Worm (Caenorhabditis elegans) whole organism, early embryonic: ENCODE results near the gene ptr-8.

ENCODE experiments used
- B0310.2 ChIP-seq: sonication (generic microtip); optimal IDR thresholded peaks from 2 replicates; lab custom pipeline; 2016; ENCODE audit warnings: mild to moderate bottlenecking, missing genetic modification characterization, missing compliant biosample characterization
- F13C5.2 ChIP-seq: sonication (generic microtip); optimal IDR thresholded peaks from 2 replicates; lab custom pipeline; 2017; ENCODE audit warnings: mild to moderate bottlenecking, missing genetic modification characterization, inconsistent platforms, missing compliant biosample characterization
- aly-1 ChIP-seq: sonication (generic microtip); optimal IDR thresholded peaks from 2 replicates; lab custom pipeline; 2016; ENCODE audit warnings: missing genetic modification characterization, missing compliant biosample characterization
- ama-1 ChIP-seq: fragments of 150-350 bp; optimal IDR thresholded peaks from 2 replicates; lab custom pipeline; 2014
- ceh-13 ChIP-seq: fragments of 200-800 bp; sonication (Bioruptor generic); optimal IDR thresholded peaks from 2 replicates; lab custom pipeline; 2018; ENCODE audit warnings: mild to moderate bottlenecking, missing genetic modification characterization, missing compliant biosample characterization
- ceh-36 ChIP-seq: sonication (generic microtip); optimal IDR thresholded peaks from 2 replicates; lab custom pipeline; 2016; ENCODE audit warnings: missing genetic modification characterization, inconsistent platforms, missing compliant biosample characterization
- ets-7 ChIP-seq: sonication (generic microtip); optimal IDR thresholded peaks from 2 replicates; lab custom pipeline; 2016; ENCODE audit warnings: missing genotype, missing genetic modification characterization, missing compliant biosample characterization
- flt-1 ChIP-seq: fragments of 200-800 bp; sonication (Bioruptor generic); IDR thresholded peaks from 2 replicates; pipeline ENCODE4 v1.3.6; 2022; ENCODE audit warnings: missing genetic modification characterization, missing compliant biosample characterization
- hmbx-1 ChIP-seq: sonication (generic microtip); optimal IDR thresholded peaks from 2 replicates; lab custom pipeline; 2016; ENCODE audit warnings: mild to moderate bottlenecking, missing genetic modification characterization, missing compliant biosample characterization
- hmg-4 ChIP-seq: fragments of 200-800 bp; sonication (Bioruptor generic); optimal IDR thresholded peaks from 2 replicates; lab custom pipeline; 2018; ENCODE audit warnings: mild to moderate bottlenecking, missing genetic modification characterization, missing compliant biosample characterization
- hnd-1 ChIP-seq: sonication (generic microtip); optimal IDR thresholded peaks from 2 replicates; lab custom pipeline; 2016; ENCODE audit warnings: missing genetic modification characterization, missing compliant biosample characterization
- pes-1 ChIP-seq: fragments of 200-800 bp; sonication (Bioruptor generic); IDR thresholded peaks from 2 replicates; pipeline ENCODE4 v1.3.6; 2022; ENCODE audit warnings: missing genetic modification reagents, missing genetic modification characterization, missing compliant biosample characterization
- scrt-1 ChIP-seq: fragments of 200-800 bp; sonication (Bioruptor generic); IDR thresholded peaks from 2 replicates; pipeline ENCODE4 v1.3.6; 2022; ENCODE audit warnings: missing genetic modification characterization, missing compliant biosample characterization
- sea-1 ChIP-seq: fragments of 200-800 bp; sonication (Bioruptor generic); conservative IDR thresholded peaks from 2 replicates; pipeline ENCODE4 v1.3.6; 2022; ENCODE audit warnings: missing genetic modification characterization, missing compliant biosample characterization
- tbx-11 ChIP-seq: fragments of 200-800 bp; sonication (Bioruptor generic); IDR thresholded peaks from 2 replicates; pipeline ENCODE4 v1.3.6; 2022; ENCODE audit warnings: missing genetic modification characterization, missing compliant biosample characterization
- tbx-37 ChIP-seq: fragments of 200-800 bp; sonication (Bioruptor generic); conservative IDR thresholded peaks from 2 replicates; pipeline ENCODE4 v1.3.6; 2022; ENCODE audit warnings: missing genetic modification reagents, missing genetic modification characterization, missing compliant biosample characterization
- tra-4 ChIP-seq: sonication (generic microtip); optimal IDR thresholded peaks from 2 replicates; lab custom pipeline; 2017; ENCODE audit warnings: missing genetic modification characterization, missing compliant biosample characterization

The ptr-8 gene

DNA sequence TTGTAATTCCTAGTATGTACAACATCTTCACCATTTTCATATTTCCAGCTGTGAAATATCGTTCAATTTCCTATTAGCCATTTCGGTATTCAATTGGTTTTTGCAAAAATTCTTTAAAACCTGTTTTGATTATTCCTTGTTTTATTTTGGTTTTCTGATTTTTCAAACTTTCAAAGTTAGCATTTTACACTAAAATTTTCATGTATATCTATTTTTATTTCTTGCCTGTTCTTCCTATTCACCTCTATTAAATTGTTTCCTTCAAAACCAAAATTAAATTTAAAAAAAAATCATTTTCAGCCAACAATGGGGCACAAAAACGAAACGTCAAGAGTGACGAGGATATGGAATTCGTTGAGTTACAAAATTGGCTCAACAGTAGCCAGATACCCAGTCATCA is at the start of gene ptr-8:
ptr-8 (plus strand) TSS at position 301 of the 400 bp plus-strand sequence.
- no peak for TF ChIP-seq ama-1 (lab: Kevin White, UChicago)
- TF ChIP-seq scrt-1 (GFP tag; lab: Robert Waterston, UW) = no peak
- no peak for TF ChIP-seq ets-7
- no peak for TF ChIP-seq F13C5.2 (tag; lab: Kevin White, UChicago)
- no peak for TF ChIP-seq hmg-4 (GFP tag; lab: Kevin White, UChicago)
- no peak for TF ChIP-seq flt-1 (GFP tag; lab: Robert Waterston, UW)
- no peak for TF ChIP-seq hmbx-1
- TF ChIP-seq ceh-36 = no peak
- TF ChIP-seq tbx-11 (GFP tag; lab: Robert Waterston, UW) = no peak
- no peak for TF ChIP-seq hnd-1
- no peak for TF ChIP-seq B0310.2 (tag; lab: Kevin White, UChicago)
- no peak for TF ChIP-seq tbx-37 (GFP tag; lab: Robert Waterston, UW)
- no peak for TF ChIP-seq aly-1 (tag; lab: Kevin White, UChicago)
- TF ChIP-seq ceh-13 (GFP tag; lab: Kevin White, UChicago) = no peak
- TF ChIP-seq tra-4 (tag; lab: Kevin White, UChicago) = no peak

DNA sequence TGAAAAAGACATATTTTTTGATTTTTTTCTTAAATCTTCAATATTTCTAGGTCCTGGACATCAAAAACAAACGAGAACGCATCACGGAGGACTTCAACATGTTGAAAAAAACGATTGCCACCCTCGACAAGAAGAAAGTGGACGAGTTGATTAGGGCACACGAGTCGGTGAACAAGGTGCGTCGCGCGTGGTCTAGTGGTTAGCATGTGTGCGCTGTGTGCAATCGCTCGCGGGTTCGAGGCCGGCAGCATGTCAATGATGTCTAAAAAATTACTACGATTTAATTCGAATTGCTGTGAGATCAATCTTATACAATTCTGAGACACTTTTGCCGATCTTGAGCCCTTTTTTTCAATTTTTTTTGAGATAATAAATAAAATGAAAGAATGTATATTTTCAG is 49.0 kb upstream of the ptr-8 start:
- TF ChIP-seq sea-1 (GFP tag; lab: Robert Waterston, UW) (peak; percentile 92), scrt-1 (GFP tag; lab: Robert Waterston, UW) (peak; percentile 98), hnd-1 (peak; percentile 91), pes-1 (GFP tag; lab: Robert Waterston, UW) (peak; percentile 96), F13C5.2 (tag; lab: Kevin White, UChicago) (peak; percentile 97), tra-4 (tag; lab: Kevin White, UChicago) (peak; percentile 94), ama-1 (lab: Kevin White, UChicago) (peak; percentile 89), flt-1 (GFP tag; lab: Robert Waterston, UW) (peak; percentile 96), ets-7 (peak; percentile 83), tbx-11 (GFP tag; lab: Robert Waterston, UW) (peak; percentile 94), ceh-36 (peak; percentile 96), ceh-13 (GFP tag; lab: Kevin White, UChicago) (peak; percentile 96), tbx-37 (GFP tag; lab: Robert Waterston, UW) (peak; percentile 93), hmg-4 (GFP tag; lab: Kevin White, UChicago) (peak; percentile 99), aly-1 (tag; lab: Kevin White, UChicago) (peak; percentile 96), hmbx-1 (peak; percentile 92), B0310.2 (tag; lab: Kevin White, UChicago) (peak; percentile 89)

DNA sequence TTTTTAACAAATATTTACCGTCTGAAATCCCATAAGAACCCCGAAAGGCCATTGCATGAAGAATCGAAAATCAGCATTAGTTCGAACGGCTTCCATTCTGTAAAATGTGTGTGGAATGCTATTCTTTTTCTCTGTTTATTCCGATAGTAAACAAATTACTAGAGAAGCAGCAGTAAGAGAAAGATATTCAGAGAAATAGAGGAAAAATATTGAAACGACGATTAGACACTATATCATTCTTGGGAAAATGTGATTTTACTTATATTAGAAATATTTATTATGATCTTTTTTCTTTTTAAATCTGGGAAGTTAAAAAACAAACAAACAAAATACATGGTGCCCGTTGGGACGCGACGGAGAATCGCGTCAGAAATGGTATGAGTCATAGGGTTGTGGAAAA is 45.6 kb upstream of the ptr-8 start, which contains the start of gene M106.8:
M106.8 (minus strand) TSS at position 101 of the 400 bp plus-strand sequence.
- no peak for TF ChIP-seq tbx-11 (GFP tag; lab: Robert Waterston, UW)
- TF ChIP-seq ama-1 (lab: Kevin White, UChicago) = no peak
- no peak for TF ChIP-seq ets-7
- no peak for TF ChIP-seq sea-1 (GFP tag; lab: Robert Waterston, UW)
- TF ChIP-seq F13C5.2 (tag; lab: Kevin White, UChicago) = no peak
- TF ChIP-seq aly-1 (tag; lab: Kevin White, UChicago) = no peak
- TF ChIP-seq pes-1 (GFP tag; lab: Robert Waterston, UW) = no peak
- no peak for TF ChIP-seq hnd-1
- TF ChIP-seq hmbx-1 = no peak
- TF ChIP-seq hmg-4 (GFP tag; lab: Kevin White, UChicago) = no peak
- TF ChIP-seq B0310.2 (tag; lab: Kevin White, UChicago) = no peak
- no peak for TF ChIP-seq ceh-13 (GFP tag; lab: Kevin White, UChicago)
- no peak for TF ChIP-seq flt-1 (GFP tag; lab: Robert Waterston, UW)
- no peak for TF ChIP-seq tra-4 (tag; lab: Kevin White, UChicago)
- no peak for TF ChIP-seq tbx-37 (GFP tag; lab: Robert Waterston, UW)
- no peak for TF ChIP-seq ceh-36

ce11 chrII:10847057-10847456 is 42.0 kb upstream of the ptr-8 start:
- no peak for TF ChIP-seq hnd-1
- TF ChIP-seq B0310.2 (tag; lab: Kevin White, UChicago) = no peak
- TF ChIP-seq sea-1 (GFP tag; lab: Robert Waterston, UW) = no peak
- no peak for TF ChIP-seq scrt-1 (GFP tag; lab: Robert Waterston, UW)
- TF ChIP-seq tbx-11 (GFP tag; lab: Robert Waterston, UW) = no peak
- no peak for TF ChIP-seq ama-1 (lab: Kevin White, UChicago)
- no peak for TF ChIP-seq hmg-4 (GFP tag; lab: Kevin White, UChicago)
- no peak for TF ChIP-seq pes-1 (GFP tag; lab: Robert Waterston, UW)
- no peak for TF ChIP-seq tra-4 (tag; lab: Kevin White, UChicago)
- no peak for TF ChIP-seq ets-7
- no peak for TF ChIP-seq F13C5.2 (tag; lab: Kevin White, UChicago)
- no peak for TF ChIP-seq aly-1 (tag; lab: Kevin White, UChicago)
- no peak for TF ChIP-seq flt-1 (GFP tag; lab: Robert Waterston, UW)
- TF ChIP-seq ceh-13 (GFP tag; lab: Kevin White, UChicago) = no peak
- TF ChIP-seq hmbx-1 = no peak
- no peak for TF ChIP-seq tbx-37 (GFP tag; lab: Robert Waterston, UW)
- TF ChIP-seq ceh-36 = no peak

DNA sequence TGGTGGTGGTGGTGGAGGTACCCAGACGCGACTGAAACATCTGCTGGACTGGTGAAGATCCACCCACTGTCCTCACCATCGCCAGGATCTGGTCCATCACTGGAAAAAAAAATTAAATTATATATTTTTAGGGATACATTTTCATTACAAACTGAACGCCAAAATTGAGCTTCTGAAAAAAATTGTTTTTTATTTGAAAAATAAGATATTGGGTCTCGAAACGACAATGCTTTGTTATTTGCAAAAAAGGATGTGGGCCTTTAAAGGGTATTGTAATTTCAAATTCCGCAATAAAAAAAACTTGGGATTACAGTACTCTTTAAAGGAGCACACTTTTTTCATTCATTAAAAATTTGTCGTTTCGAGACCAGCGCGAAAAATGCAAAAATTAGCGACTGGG is 39.2 kb upstream of the ptr-8 start, which contains the start of gene M106.2:
M106.2 (minus strand) TSS at position 101 of the 400 bp plus-strand sequence.
- TF ChIP-seq scrt-1 (GFP tag; lab: Robert Waterston, UW) = no peak
- TF ChIP-seq B0310.2 (tag; lab: Kevin White, UChicago) = no peak
- TF ChIP-seq pes-1 (GFP tag; lab: Robert Waterston, UW) = no peak
- TF ChIP-seq ets-7 = no peak
- no peak for TF ChIP-seq tbx-37 (GFP tag; lab: Robert Waterston, UW)
- TF ChIP-seq hmbx-1 = no peak
- TF ChIP-seq sea-1 (GFP tag; lab: Robert Waterston, UW) = no peak
- no peak for TF ChIP-seq ama-1 (lab: Kevin White, UChicago)

DNA sequence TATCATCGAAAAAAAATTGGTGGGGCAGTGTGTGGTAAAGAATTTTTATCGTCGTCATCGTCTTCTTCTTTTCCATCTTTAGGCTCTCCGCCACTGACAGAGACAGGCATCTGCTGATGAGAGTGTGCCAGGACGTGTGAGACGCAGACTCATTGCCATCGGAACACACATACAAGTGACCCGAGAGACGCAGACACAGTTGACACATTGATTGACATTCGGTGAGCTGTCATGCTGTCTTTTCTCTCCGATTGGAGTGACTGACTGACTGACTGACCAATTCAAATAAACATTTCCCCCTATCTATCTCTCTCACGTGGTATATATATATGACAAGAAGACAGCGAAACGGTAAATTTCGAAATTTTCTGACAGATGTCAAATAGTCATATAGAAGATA is 38.0 kb upstream of the ptr-8 start:
- TF ChIP-seq B0310.2 (tag; lab: Kevin White, UChicago) (no peak), hmg-4 (GFP tag; lab: Kevin White, UChicago) (peak; percentile 46)

ce11 chrII:10852880-10853279 is 36.2 kb upstream of the ptr-8 start:
- TF ChIP-seq ceh-36 (no peak), F13C5.2 (tag; lab: Kevin White, UChicago) (no peak), ama-1 (lab: Kevin White, UChicago) (no peak), hnd-1 (no peak), aly-1 (tag; lab: Kevin White, UChicago) (no peak), scrt-1 (GFP tag; lab: Robert Waterston, UW) (no peak), ceh-13 (GFP tag; lab: Kevin White, UChicago) (no peak), tra-4 (tag; lab: Kevin White, UChicago) (no peak), B0310.2 (tag; lab: Kevin White, UChicago) (no peak), hmbx-1 (no peak), sea-1 (GFP tag; lab: Robert Waterston, UW) (no peak), pes-1 (GFP tag; lab: Robert Waterston, UW) (no peak)
